Worm (Caenorhabditis elegans): Measurements from ENCODE around the gene F08G2.5.

DNA sequence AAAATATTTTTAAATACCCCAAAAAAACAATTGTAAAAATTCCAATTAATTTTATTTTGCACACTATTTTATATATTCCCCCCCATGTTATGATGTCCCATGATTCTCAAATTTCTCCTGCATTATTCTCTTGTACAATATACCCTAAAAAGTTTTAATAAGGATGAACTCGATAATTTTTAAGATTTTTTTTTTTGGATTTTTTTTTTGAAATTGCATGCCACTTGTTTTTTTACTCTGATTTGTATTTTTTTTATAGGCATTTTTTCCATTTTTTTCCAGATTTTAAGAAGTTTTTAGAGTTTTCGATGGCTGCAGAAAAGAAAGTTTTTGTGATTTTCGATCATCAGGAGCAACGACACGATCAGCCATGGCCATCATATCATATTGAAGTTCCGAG, 49.0 kb upstream of the F08G2.5 start, which contains the start of gene hda-10:
- TF ChIP-seq dmd-4 (tag; optimal IDR thresholded peaks at IDR 0.05) (no peak), mab-5 (tag; optimal IDR thresholded peaks at IDR 0.05) (no peak), ztf-4 (tag; optimal IDR thresholded peaks at IDR 0.05) (no peak), snpc-4 (tag; optimal IDR thresholded peaks at IDR 0.05) (no peak), nhr-6 (tag; optimal IDR thresholded peaks at IDR 0.05) (no peak), nhr-12 (tag; optimal IDR thresholded peaks at IDR 0.05) (no peak), unc-39 (tag; optimal IDR thresholded peaks at IDR 0.05) (no peak), unc-62 (GFP tag; optimal IDR thresholded peaks at IDR 0.05) (no peak)

Data from whole organism, L2 larva.